Fruit fly (Drosophila melanogaster) whole organism: ENCODE measurements around the gene myd.
A peak's percentile ranks its signal among the peaks of the same experiment; 100 is the strongest.

Experiments used
- CG8478 ChIP-seq: fragments of >200 bp; optimal IDR thresholded peaks from 2 replicates; lab custom pipeline; 2018; ENCODE audit warnings: inconsistent platforms
- Dll ChIP-seq: fragments of >200 bp; optimal IDR thresholded peaks from 2 replicates; lab custom pipeline; 2017
- EcR ChIP-seq, 2 experiments: fragments of >200 bp; optimal IDR thresholded peaks; 2 replicates each; lab custom pipeline; 2017; ENCODE audit warnings: missing biosample characterization in 2 of 2, missing genetic modification characterization in 2 of 2, missing genetic modification reagents in 2 of 2
- pan ChIP-seq: fragments of >200 bp; optimal IDR thresholded peaks from 2 replicates; lab custom pipeline; 2017
- psq ChIP-seq: fragments of >200 bp; optimal IDR thresholded peaks from 2 replicates; lab custom pipeline; 2017
- usp ChIP-seq: fragments of >200 bp; optimal IDR thresholded peaks from 2 replicates; lab custom pipeline; 2017; ENCODE audit warnings: missing biosample characterization, missing genetic modification characterization, mixed read lengths

myd gene

DNA sequence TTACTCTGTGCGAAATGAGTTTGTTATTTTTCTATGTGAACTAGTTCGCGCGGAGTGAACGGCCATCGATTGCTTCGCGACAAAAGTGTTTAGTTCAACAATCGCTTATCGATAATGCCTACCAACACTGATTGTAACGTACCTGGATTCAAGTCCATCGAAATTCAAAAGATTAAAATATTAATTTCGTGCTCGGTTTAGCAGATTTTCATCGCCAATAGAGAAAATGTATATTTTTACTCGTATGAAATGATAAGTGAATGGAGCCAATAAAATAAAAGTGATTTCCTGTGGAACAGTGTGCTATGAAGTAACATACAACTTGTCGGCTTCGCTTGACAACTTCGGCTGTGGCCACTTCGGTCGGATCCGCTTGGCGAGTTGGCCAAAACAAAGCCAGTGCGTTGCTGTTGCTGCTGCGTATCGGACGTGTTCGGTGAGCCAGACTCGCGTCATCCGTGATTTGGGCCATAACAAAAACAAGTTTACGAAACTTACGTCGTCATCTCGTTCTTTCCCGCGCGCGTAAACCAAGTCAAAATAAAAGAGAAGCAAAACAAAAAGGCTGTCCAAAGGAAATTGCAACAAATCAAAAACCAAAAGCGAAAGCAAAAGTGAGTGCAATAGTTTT lies at the start of gene myd, which contains the start of gene CG5555:
Gene myd, plus strand, starts transcription at position 397 of the 631 bp plus-strand sequence.
Gene CG5555, minus strand, starts transcription at position 276 of the 631 bp plus-strand sequence.
- TF ChIP-seq EcR (GFP tag; optimal IDR thresholded peaks at IDR 0.05; lab: Kevin White, UChicago) (no peak), usp (GFP tag; lab: Kevin White, UChicago) (no peak), CG8478 (lab: Kevin White, UChicago) (no peak), psq (lab: Kevin White, UChicago) (no peak), Dll (lab: Kevin White, UChicago) (no peak), pan (lab: Kevin White, UChicago) (no peak)

DNA sequence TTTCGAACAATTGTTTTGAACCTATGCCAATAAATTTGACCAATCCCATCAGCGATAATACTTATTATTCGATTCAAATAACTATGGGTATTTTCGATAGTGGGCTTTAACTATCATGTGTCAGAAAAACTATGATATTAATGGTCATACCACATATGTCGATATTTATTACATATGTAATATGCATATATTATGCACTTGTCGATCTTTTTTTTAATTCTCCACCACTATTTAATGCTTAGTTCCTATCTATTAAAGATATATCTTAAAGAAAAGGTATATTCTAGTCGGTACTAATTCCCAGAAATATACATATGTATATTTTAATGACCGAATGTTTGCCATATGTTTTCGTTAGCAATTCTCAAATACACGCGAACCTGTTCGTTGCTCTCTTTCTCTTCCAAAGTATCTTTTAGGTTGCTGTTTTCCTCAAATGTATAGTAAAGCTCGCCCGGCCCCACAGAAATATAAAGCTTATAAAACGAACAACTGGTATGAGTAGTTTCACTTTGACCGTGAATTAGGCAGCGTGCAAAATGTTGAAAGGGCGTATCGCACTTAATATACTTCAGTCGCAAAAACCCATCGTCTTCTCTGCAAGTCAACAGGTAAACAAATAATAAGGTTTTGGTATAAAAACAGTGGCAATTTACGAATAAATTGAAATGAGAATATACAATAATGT lies 48.2 kb upstream of the myd start, which contains the start of gene Cyp12a5:
Gene Cyp12a5, plus strand, starts transcription at position 503 of the 688 bp plus-strand sequence.
- TF ChIP-seq pan (lab: Kevin White, UChicago) (no peak), EcR (GFP tag; optimal IDR thresholded peaks at IDR 0.05; lab: Kevin White, UChicago) (no peak), CG8478 (lab: Kevin White, UChicago) (no peak), Dll (lab: Kevin White, UChicago) (no peak), psq (lab: Kevin White, UChicago) (no peak), usp (GFP tag; lab: Kevin White, UChicago) (no peak)

DNA sequence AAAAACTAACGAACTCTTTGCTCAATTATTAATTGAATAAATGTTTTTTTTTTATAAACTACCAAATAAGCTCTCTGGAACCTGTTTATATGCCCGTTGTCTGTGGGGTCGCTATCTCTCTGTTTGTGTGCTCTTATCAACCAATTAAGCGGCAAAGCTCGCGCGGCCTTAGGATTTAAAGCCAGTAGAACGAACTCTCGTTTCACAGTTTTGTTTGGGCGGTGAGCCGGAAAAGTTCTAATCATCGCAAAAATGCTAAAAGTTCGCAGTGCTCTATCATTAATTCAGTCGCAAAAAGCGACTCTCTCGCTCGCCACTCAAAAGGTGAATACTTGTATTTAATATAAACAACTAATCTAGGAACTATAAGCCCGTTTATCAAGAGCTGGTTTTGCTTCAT lies 45.5 kb upstream of the myd start, which contains the start of gene Cyp12a4:
Gene Cyp12a4, plus strand, starts transcription at position 202 of the 400 bp plus-strand sequence.
- TF ChIP-seq CG8478 (lab: Kevin White, UChicago) (no peak), Dll (lab: Kevin White, UChicago) (no peak), usp (GFP tag; lab: Kevin White, UChicago) (no peak), psq (lab: Kevin White, UChicago) (no peak), EcR (GFP tag; optimal IDR thresholded peaks at IDR 0.05; lab: Kevin White, UChicago) (no peak), pan (lab: Kevin White, UChicago) (no peak)

DNA sequence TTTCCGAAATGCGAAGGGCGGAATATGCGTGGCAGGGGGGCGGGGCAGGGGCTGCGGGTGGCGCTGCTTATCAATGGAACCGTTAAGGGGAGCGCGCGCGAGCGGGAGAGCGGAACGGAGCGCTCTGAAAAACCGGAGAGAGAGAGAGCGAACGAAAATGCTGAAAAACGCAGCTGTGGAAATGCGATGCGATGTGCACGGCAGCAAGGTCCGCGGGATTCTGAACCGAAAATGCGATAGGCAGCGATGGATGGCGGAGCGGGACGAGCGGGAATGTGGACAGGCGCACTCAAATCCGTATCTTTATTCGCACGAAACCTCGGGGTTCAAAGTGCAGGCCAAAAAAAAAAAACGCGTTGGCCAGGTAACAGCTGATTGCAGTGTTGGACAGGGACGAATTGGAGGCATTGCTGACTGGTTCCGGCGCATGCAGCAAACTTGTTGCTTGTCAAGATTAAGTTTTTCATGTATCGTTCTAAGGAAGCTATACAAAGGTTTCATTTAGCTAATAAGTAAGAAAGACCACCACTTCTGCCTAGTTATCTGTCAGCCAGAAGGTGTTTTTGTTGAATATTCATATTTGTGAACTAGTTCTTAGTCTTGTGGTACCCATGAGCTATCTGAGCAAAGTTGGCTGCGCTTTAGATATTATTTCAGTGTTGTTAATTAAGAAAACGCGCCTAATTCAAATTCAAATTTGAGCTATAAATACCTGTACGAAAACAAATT lies 32.8 kb upstream of the myd start, which contains the start of gene Ppcs:
Gene Ppcs, minus strand, starts transcription at position 400 of the 729 bp plus-strand sequence.
- peak; percentile 94 for TF ChIP-seq Dll (lab: Kevin White, UChicago)
- no peak for TF ChIP-seq usp (GFP tag; lab: Kevin White, UChicago)

DNA sequence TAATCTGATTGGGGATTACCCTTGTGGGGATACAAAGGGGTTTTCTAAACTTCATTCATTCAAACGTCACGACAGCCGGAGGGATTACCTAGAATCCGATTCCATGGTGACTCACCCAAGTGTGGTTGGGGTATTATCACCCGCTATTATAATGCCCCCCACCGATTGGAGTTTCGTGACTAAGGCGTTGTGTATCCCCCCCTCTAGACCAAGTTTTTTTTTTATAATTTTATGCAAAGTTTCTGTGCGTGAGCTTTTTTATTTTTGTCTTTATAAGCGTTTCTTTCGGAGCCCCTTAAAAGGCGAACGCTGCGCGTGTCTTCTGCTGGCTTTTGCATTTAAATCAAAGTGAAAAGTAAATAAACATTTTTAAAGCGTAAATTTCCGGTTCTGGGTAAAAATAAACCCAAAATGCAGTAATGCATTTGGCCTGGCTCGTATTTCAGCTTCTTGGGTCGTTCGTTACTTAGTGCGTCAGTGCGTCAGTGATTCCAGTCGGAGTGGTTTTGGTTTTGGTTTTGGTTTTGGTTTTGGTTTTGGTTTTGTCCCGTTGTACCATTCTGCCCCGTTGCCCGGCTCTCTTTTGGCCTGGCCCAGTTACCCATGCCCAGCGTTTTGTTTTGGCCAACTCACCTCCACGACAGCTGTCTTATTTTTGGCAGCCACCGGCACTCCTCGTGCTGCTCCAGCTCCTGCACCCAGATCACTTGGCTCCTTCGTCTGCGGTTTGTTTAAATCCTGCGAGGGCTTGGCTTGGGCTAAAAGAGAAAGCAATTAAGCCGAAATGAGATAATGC lies 29.4 kb upstream of the myd start:
- TF ChIP-seq usp (GFP tag; lab: Kevin White, UChicago) (no peak), pan (lab: Kevin White, UChicago) (no peak), psq (lab: Kevin White, UChicago) (no peak), Dll (lab: Kevin White, UChicago) (no peak), CG8478 (lab: Kevin White, UChicago) (no peak), EcR (GFP tag; optimal IDR thresholded peaks at IDR 0.05; lab: Kevin White, UChicago) (no peak)

DNA sequence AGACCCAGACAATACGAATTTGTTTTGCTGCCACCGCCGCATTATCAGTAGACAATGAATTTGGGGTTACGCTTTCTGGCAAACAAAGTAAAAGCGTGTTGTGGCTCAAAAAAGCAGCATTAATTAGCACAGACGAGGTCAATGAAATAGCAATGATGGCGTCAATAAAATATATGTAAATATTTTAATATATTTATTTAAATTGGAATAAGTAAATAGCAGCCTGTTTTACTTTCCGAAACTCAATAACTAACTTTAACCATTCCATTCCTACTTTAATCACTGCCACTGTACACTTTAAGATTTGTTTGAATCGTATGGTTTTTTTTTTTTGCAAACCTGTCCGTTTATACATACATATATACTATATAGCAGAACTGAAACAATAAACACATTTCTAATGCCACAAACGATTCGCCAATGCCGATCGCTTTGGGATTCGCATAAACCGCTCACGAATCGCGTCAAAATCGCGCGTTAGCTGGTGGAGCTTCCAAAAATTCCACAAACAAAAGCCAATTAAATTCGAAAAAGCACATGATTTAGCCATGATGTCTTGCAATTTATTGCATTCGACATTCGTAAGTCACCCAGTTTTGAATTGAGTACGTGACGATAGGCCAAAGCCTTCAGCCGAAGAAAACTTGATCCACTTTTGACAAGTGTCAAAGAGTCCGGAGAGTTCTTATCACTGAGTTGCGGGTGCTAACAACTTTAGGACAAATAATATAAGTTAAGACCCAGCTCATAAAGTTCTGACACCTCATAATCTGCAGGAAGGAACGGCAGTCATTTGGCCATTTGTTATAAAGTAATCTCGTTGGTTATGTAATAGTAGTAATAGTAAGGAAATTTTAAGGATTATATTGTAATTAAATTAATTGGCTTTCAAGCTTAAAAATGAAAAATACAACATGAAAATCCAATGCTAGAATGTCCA lies 28.3 kb upstream of the myd start:
- TF ChIP-seq CG8478 (lab: Kevin White, UChicago) (no peak), EcR (GFP tag; optimal IDR thresholded peaks at IDR 0.05; lab: Kevin White, UChicago) (no peak), Dll (lab: Kevin White, UChicago) (no peak), usp (GFP tag; lab: Kevin White, UChicago) (no peak), psq (lab: Kevin White, UChicago) (no peak), pan (lab: Kevin White, UChicago) (no peak)

DNA sequence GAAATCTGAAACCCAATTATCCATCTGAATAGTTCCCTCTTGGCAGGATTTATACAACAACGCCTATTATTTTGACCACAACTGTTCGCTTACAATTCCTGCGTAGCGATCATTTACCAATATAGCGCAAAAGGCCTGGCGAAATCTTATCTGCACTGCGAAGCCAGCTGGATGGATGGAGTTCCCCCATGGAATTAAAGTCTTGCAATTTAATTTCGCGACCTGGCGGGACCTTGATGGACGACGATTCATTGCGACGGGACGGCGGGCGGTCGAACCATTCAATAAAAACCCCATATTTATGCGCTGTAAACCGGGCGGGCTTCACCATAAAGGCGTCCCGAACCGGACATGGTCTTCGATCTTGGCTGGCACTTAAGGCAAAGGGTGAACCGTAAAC lies 27.6 kb upstream of the myd start:
- TF ChIP-seq pan (lab: Kevin White, UChicago), result no peak
- no peak for TF ChIP-seq CG8478 (lab: Kevin White, UChicago)
- TF ChIP-seq psq (lab: Kevin White, UChicago), result no peak
- TF ChIP-seq usp (GFP tag; lab: Kevin White, UChicago), result no peak
- TF ChIP-seq EcR (GFP tag; optimal IDR thresholded peaks at IDR 0.05; lab: Kevin White, UChicago), result no peak
- TF ChIP-seq Dll (lab: Kevin White, UChicago), result no peak

DNA sequence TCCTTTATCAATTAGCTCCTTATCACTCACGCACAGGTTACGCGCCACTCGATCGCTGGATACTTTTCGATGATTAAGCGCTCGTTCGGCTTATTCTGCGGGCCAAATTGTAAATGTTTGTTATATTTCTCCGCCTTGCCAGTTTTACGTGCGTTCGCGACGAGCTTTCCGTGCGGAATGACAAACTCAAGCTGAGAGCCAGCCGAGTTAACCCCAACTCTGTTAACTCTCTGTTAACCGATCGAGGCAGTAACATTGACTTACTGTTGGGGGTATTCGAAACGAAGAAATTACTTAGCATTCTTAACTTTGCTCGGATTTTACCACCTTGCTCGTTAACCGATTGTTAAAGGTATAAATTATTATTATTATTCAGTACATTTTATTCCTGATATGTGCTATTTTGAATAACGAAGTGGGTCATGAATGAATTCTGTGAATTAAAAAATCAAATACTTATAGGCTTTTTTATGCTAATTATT lies 26.9 kb upstream of the myd start, which contains the start of gene CG5835:
Gene CG5835, minus strand, starts transcription at position 185 of the 482 bp plus-strand sequence.
- TF ChIP-seq usp (GFP tag; lab: Kevin White, UChicago) (no peak), pan (lab: Kevin White, UChicago) (no peak), CG8478 (lab: Kevin White, UChicago) (no peak), Dll (lab: Kevin White, UChicago) (no peak), psq (lab: Kevin White, UChicago) (no peak), EcR (GFP tag; optimal IDR thresholded peaks at IDR 0.05; lab: Kevin White, UChicago) (no peak)
